Worm (Caenorhabditis elegans): Measurements from ENCODE around the gene T15B7.14.

- TF ChIP-seq med-1 (GFP tag; optimal IDR thresholded peaks at IDR 0.05; ENCODE audit: insufficient read depth): no peak
- no peak for TF ChIP-seq ztf-23 (GFP tag; IDR thresholded peaks at IDR 0.05)
Measured at ce11 chrV:6881735-6882134, 46.6 kb upstream of the T15B7.14 start.

Measured in whole organism, midembryonic.